Worm (Caenorhabditis elegans) whole organism, L4 larva: ENCODE measurements around the gene T07C4.3.

Experiments used
- R02D3.7 ChIP-seq: fragments of 150-350 bp; sonication (generic microtip); optimal IDR thresholded peaks from 3 replicates; lab custom pipeline; 2014; ENCODE audit warnings: missing biosample characterization, missing genetic modification characterization
- T26A8.4 ChIP-seq: fragments of 200-800 bp; sonication (Bioruptor generic); IDR thresholded peaks from 2 replicates; pipeline ENCODE4 v1.3.6; 2022; ENCODE audit warnings: missing genetic modification characterization, missing compliant biosample characterization
- Y105C5A.15 ChIP-seq: fragments of 200-800 bp; sonication (Bioruptor generic); IDR thresholded peaks from 2 replicates; pipeline ENCODE4 v1.3.6; 2022; ENCODE audit warnings: missing genetic modification characterization, missing compliant biosample characterization
- aha-1 ChIP-seq: fragments of 150-350 bp; peaks from one replicate; lab custom pipeline; 2014; ENCODE audit warnings: missing biosample characterization, missing genetic modification characterization
- ceh-28 ChIP-seq: fragments of 150-350 bp; optimal IDR thresholded peaks from 2 replicates; lab custom pipeline; 2014; ENCODE audit warnings: missing biosample characterization, missing genetic modification reagents, missing genetic modification characterization
- daf-12 ChIP-seq: fragments of 150-350 bp; optimal IDR thresholded peaks from 2 replicates; lab custom pipeline; 2014; ENCODE audit warnings: missing biosample characterization, missing genetic modification reagents, missing genetic modification characterization
- daf-16 ChIP-seq, 3 experiments: sonication (generic microtip); optimal IDR thresholded peaks; 2 replicates each; lab custom pipeline; 2016 to 2017; ENCODE audit warnings: missing genetic modification characterization in 3 of 3, missing genetic modification reagents in 3 of 3, mild to moderate bottlenecking in 2 of 3, missing compliant biosample characterization in 2 of 3, missing biosample characterization in 1 of 3, moderate library complexity in 1 of 3
- daf-8 ChIP-seq: fragments of 200-800 bp; sonication (Bioruptor generic); IDR thresholded peaks from 2 replicates; pipeline ENCODE4 v1.3.6; 2022; ENCODE audit warnings: missing genetic modification characterization, missing compliant biosample characterization
- dmd-6 ChIP-seq: fragments of 200-800 bp; sonication (Bioruptor generic); IDR thresholded peaks from 2 replicates; pipeline ENCODE4 v1.3.6; 2022; ENCODE audit warnings: missing genetic modification reagents, missing genetic modification characterization, missing compliant biosample characterization
- dmd-8 ChIP-seq: fragments of 200-800 bp; sonication (Bioruptor generic); IDR thresholded peaks from 2 replicates; pipeline ENCODE4 v1.3.6; 2022; ENCODE audit warnings: missing genetic modification characterization, missing compliant biosample characterization
- dve-1 ChIP-seq: sonication (generic microtip); optimal IDR thresholded peaks from 2 replicates; lab custom pipeline; 2017; ENCODE audit warnings: antibody characterized with exemption, mild to moderate bottlenecking, missing genetic modification characterization, missing compliant biosample characterization; ENCODE audit not compliant: insufficient read depth
- fkh-10 ChIP-seq: fragments of 150-350 bp; optimal IDR thresholded peaks from 2 replicates; lab custom pipeline; 2014; ENCODE audit warnings: missing biosample characterization, missing genetic modification reagents, missing genetic modification characterization
- hlh-11 ChIP-seq: fragments of 200-800 bp; sonication (Bioruptor generic); optimal IDR thresholded peaks from 2 replicates; lab custom pipeline; 2018; ENCODE audit warnings: mild to moderate bottlenecking, missing genetic modification characterization, missing compliant biosample characterization
- hlh-30 ChIP-seq: sonication (generic microtip); optimal IDR thresholded peaks from 2 replicates; lab custom pipeline; 2017; ENCODE audit warnings: antibody characterized with exemption, mild to moderate bottlenecking, missing genetic modification characterization, missing compliant biosample characterization; ENCODE audit not compliant: insufficient read depth
- hmg-1.1 ChIP-seq: fragments of 200-800 bp; sonication (Bioruptor generic); IDR thresholded peaks from 2 replicates; pipeline ENCODE4 v1.3.6; 2022; ENCODE audit warnings: missing genetic modification reagents, missing genetic modification characterization, missing compliant biosample characterization
- lin-1 ChIP-seq: fragments of 200-800 bp; sonication (Bioruptor generic); IDR thresholded peaks from 2 replicates; pipeline ENCODE4 v1.3.6; 2022; ENCODE audit warnings: missing genetic modification reagents, missing genetic modification characterization, missing compliant biosample characterization
- lin-13 ChIP-seq: fragments of 150-350 bp; optimal IDR thresholded peaks from 2 replicates; lab custom pipeline; 2014; ENCODE audit warnings: missing biosample characterization, missing genetic modification reagents, missing genetic modification characterization
- lir-3 ChIP-seq: sonication (generic microtip); optimal IDR thresholded peaks from 2 replicates; lab custom pipeline; 2016; ENCODE audit warnings: mild to moderate bottlenecking, missing genetic modification characterization, missing compliant biosample characterization
- lsy-2 ChIP-seq, 2 experiments: fragments of 150-350 bp in 1 of 2; sonication (generic microtip) in 1 of 2; optimal IDR thresholded peaks; 2 replicates each; lab custom pipeline; 2014 to 2017; ENCODE audit warnings: missing biosample characterization in 2 of 2, missing genetic modification characterization in 2 of 2
- madf-5 ChIP-seq, 2 experiments: fragments of 200-800 bp; sonication (Bioruptor generic); IDR thresholded peaks; 2 replicates each; pipeline ENCODE4 v1.3.6; 2022; ENCODE audit warnings: missing compliant biosample characterization in 2 of 2, missing genetic modification characterization in 2 of 2
- mdl-1 ChIP-seq, 2 experiments: fragments of 150-350 bp in 1 of 2; sonication (generic microtip) in 1 of 2; optimal IDR thresholded peaks; 2 replicates each; lab custom pipeline; 2014 to 2017; ENCODE audit warnings: missing biosample characterization in 2 of 2, missing genetic modification characterization in 2 of 2
- mdt-29 ChIP-seq: fragments of 200-800 bp; sonication (Bioruptor generic); IDR thresholded peaks from 2 replicates; pipeline ENCODE4 v1.3.6; 2022; ENCODE audit warnings: missing genetic modification reagents, missing genetic modification characterization, missing compliant biosample characterization
- nhr-11 ChIP-seq: fragments of 150-350 bp; optimal IDR thresholded peaks from 2 replicates; lab custom pipeline; 2014; ENCODE audit warnings: missing biosample characterization, missing genetic modification characterization
- nhr-25 ChIP-seq: sonication (generic microtip); optimal IDR thresholded peaks from 2 replicates; lab custom pipeline; 2017; ENCODE audit warnings: missing genetic modification characterization, mild to moderate bottlenecking, missing compliant biosample characterization, antibody characterized with exemption, moderate library complexity, borderline replicate concordance; ENCODE audit not compliant: insufficient read depth
- nhr-28 ChIP-seq: fragments of 150-350 bp; optimal IDR thresholded peaks from 2 replicates; lab custom pipeline; 2014; ENCODE audit warnings: missing biosample characterization, missing genetic modification characterization
- nhr-48 ChIP-seq: sonication (generic microtip); optimal IDR thresholded peaks from 2 replicates; lab custom pipeline; 2016; ENCODE audit warnings: mild to moderate bottlenecking, missing genetic modification characterization, missing compliant biosample characterization
- nhr-6 ChIP-seq: fragments of 150-350 bp; optimal IDR thresholded peaks from 2 replicates; lab custom pipeline; 2014; ENCODE audit warnings: missing biosample characterization, missing genetic modification characterization
- pqm-1 ChIP-seq: sonication (generic microtip); optimal IDR thresholded peaks from 2 replicates; lab custom pipeline; 2017; ENCODE audit warnings: missing biosample characterization, missing genetic modification characterization
- rbr-2 ChIP-seq: sonication (generic microtip); optimal IDR thresholded peaks from 2 replicates; lab custom pipeline; 2016; ENCODE audit warnings: missing genotype, missing genetic modification characterization, missing compliant biosample characterization
- saeg-2 ChIP-seq: fragments of 200-800 bp; sonication (Bioruptor generic); IDR thresholded peaks from 2 replicates; pipeline ENCODE4 v1.3.6; 2022; ENCODE audit warnings: missing genetic modification reagents, missing genetic modification characterization, missing compliant biosample characterization
- set-16 ChIP-seq: fragments of 200-800 bp; sonication (Bioruptor generic); IDR thresholded peaks from 2 replicates; pipeline ENCODE4 v1.3.6; 2022; ENCODE audit warnings: missing genetic modification reagents, missing genetic modification characterization, missing compliant biosample characterization
- unc-62 ChIP-seq, 3 experiments: fragments of 150-350 bp in 1 of 3; sonication (generic microtip); optimal IDR thresholded peaks in 2 of 3; peaks in 1 of 3; 1 replicate in 1 of 3; 2 replicates in 2 of 3; lab custom pipeline; 2014 to 2017; ENCODE audit warnings: missing biosample characterization in 3 of 3, missing genetic modification characterization in 3 of 3, missing genetic modification reagents in 3 of 3, missing genotype in 1 of 3
- vab-7 ChIP-seq: fragments of 200-800 bp; sonication (Bioruptor generic); IDR thresholded peaks from 2 replicates; pipeline ENCODE4 v1.3.6; 2022; ENCODE audit warnings: missing genetic modification reagents, missing genetic modification characterization, missing compliant biosample characterization
- zfp-3 ChIP-seq: fragments of 200-800 bp; sonication (Bioruptor generic); conservative IDR thresholded peaks from 2 replicates; pipeline ENCODE4 v1.3.6; 2022; ENCODE audit warnings: missing genetic modification reagents, missing genetic modification characterization, missing compliant biosample characterization
- ztf-11 ChIP-seq: fragments of 150-350 bp; optimal IDR thresholded peaks from 2 replicates; lab custom pipeline; 2014; ENCODE audit warnings: missing biosample characterization, missing genetic modification characterization

Gene T07C4.3

ce11 chrIII:10364656-10365055 lies 12.7 kb downstream of the T07C4.3 start, which contains the start of gene tbc-8:
tbc-8 (plus strand) TSS chrIII:10364956.
- TF ChIP-seq aha-1 (tag; lab: Kevin White, UChicago) (peak; percentile 48), lin-1 (GFP tag; lab: Robert Waterston, UW) (no peak)

- TF ChIP-seq mdl-1 (tag; optimal IDR thresholded peaks at IDR 0.05; lab: Kevin White, UChicago) (peak in 1 of 2 experiments; percentile 21), ceh-28 (tag; lab: Kevin White, UChicago) (peak; percentile 57), vab-7 (GFP tag; lab: Robert Waterston, UW) (no peak), hlh-30 (peak; percentile 38), nhr-48 (tag; lab: Kevin White, UChicago) (no peak), daf-8 (no peak), aha-1 (tag; lab: Kevin White, UChicago) (peak; percentile 78), unc-62 (GFP tag; optimal IDR thresholded peaks at IDR 0.05 in 1 of 2; lab: Kevin White, UChicago) (peak in 1 of 2 experiments; percentile 62), unc-62 (tag; optimal IDR thresholded peaks at IDR 0.05; lab: Kevin White, UChicago) (no peak), mdt-29 (GFP tag; lab: Robert Waterston, UW) (no peak), dmd-8 (GFP tag; lab: Robert Waterston, UW) (no peak), fkh-10 (GFP tag; lab: Kevin White, UChicago) (peak; percentile 33), nhr-6 (tag; lab: Kevin White, UChicago) (no peak), lsy-2 (tag; optimal IDR thresholded peaks at IDR 0.05; lab: Kevin White, UChicago) (peak in 1 of 2 experiments; percentile 10), madf-5 (GFP tag; IDR thresholded peaks at IDR 0.05; lab: Robert Waterston, UW) (no peak), nhr-25 (tag; lab: Kevin White, UChicago) (no peak), rbr-2 (tag; lab: Kevin White, UChicago) (peak; percentile 15), set-16 (peak; percentile 24; the same call in 1 of the 2 replicates), zfp-3 (no peak), dmd-6 (GFP tag; lab: Robert Waterston, UW) (no peak), nhr-11 (tag; lab: Kevin White, UChicago) (no peak), saeg-2 (GFP tag; lab: Robert Waterston, UW) (no peak), T26A8.4 (no peak), lir-3 (tag; lab: Kevin White, UChicago) (no peak), hmg-1.1 (GFP tag; lab: Robert Waterston, UW) (0 out of 2 replicates have a peak, but pooled peaks have one; percentile 33), R02D3.7 (tag; lab: Kevin White, UChicago) (no peak)
Observed at ce11 chrIII:10367355-10367909, 15.5 kb downstream of the T07C4.3 start.

ce11 chrIII:10373845-10374244 lies 21.9 kb downstream of the T07C4.3 start:
- TF ChIP-seq unc-62 (GFP tag; optimal IDR thresholded peaks at IDR 0.05 in 1 of 2; lab: Kevin White, UChicago): peak in 1 of 2 experiments; percentile 95
- TF ChIP-seq unc-62 (tag; optimal IDR thresholded peaks at IDR 0.05; lab: Kevin White, UChicago): no peak
- no peak for TF ChIP-seq Y105C5A.15 (GFP tag; lab: Robert Waterston, UW)
- no peak for TF ChIP-seq set-16
- TF ChIP-seq aha-1 (tag; lab: Kevin White, UChicago): peak; percentile 22
- no peak for TF ChIP-seq lin-13 (GFP tag; lab: Kevin White, UChicago)
- TF ChIP-seq nhr-28: no peak
- TF ChIP-seq, all 104 proteins: peak for 2

DNA sequence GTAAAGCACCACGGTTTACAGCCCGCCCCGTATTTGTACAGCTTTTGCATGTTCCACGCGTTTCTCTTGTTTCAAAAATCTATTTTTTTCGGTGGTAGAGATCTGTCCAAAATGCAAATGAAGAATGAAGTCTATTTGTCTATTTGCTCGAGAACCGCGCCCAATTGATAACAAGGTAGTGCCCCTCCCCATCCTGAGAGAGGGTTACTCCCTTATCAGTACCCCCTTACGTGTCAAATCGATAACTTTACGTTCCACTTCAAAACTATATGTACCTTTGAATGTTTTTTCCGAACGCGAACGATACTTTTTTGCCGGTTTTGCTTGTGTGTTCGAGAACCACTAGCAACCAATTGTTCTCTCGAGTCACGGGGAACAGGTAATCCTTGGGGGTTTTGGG lies 24.1 kb downstream of the T07C4.3 start:
- TF ChIP-seq dve-1 (peak; percentile 46), pqm-1 (tag; lab: Kevin White, UChicago) (peak; percentile 82), nhr-28 (peak; percentile 44), hlh-11 (tag; lab: Kevin White, UChicago) (peak; percentile 45), ztf-11 (tag; lab: Kevin White, UChicago) (no peak), daf-12 (no peak), dmd-6 (GFP tag; lab: Robert Waterston, UW) (peak; percentile 20; the same call in 1 of the 2 replicates), daf-16 (GFP tag; optimal IDR thresholded peaks at IDR 0.05; lab: Kevin White, UChicago) (no peak), daf-16 (tag; optimal IDR thresholded peaks at IDR 0.05; lab: Kevin White, UChicago) (peak; percentile 54), lsy-2 (tag; optimal IDR thresholded peaks at IDR 0.05; lab: Kevin White, UChicago) (no peak)
